Fruit fly (Drosophila melanogaster): Measurements from ENCODE around the gene spn-E.

spn-E gene

DNA sequence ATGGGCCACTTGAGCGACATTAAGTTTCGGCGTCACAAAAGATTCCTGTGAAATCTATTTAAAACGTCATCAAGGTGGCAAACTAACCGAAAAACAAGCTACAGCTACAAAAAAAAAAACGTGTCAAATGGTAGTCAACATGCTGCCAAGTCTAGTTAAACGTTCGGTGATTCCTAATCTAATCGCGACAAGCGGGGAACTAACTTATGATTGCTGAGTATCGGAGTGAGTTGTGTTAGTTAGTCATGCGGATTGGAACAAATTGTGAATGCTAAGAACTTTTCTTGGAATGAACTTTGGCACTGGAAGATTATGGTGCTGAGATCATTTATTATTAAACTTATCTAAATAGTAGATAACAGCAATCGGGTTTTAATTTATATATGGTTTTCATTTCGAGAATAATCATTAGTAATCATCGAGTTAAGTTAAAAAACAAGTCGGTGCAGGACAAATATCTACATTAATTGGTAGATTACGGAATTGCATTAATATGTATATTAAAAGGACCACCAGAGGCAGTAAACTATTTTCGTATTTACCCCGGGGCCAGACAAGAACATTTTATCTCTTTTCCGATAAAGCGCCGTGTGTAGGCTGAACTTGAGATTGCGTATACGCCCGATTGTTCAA is 54.1 kb downstream of the spn-E start:
- TF ChIP-seq pan (optimal IDR thresholded peaks at IDR 0.05) (no peak), Jra (GFP tag; optimal IDR thresholded peaks at IDR 0.05) (no peak), brk (GFP tag; optimal IDR thresholded peaks at IDR 0.05) (no peak), Rel (GFP tag; optimal IDR thresholded peaks at IDR 0.05) (no peak), Rel (tag; optimal IDR thresholded peaks at IDR 0.05) (no peak), psq (GFP tag; optimal IDR thresholded peaks at IDR 0.05) (no peak), rgr (GFP tag; optimal IDR thresholded peaks at IDR 0.05) (no peak), sage (GFP tag; optimal IDR thresholded peaks at IDR 0.05) (no peak)
